Worm (Caenorhabditis elegans) whole organism, young adult: ENCODE results near the gene cth-1.

Source experiments
- B0035.1 ChIP-seq: sonication (generic microtip); optimal IDR thresholded peaks from 2 replicates; lab custom pipeline; 2016; ENCODE audit warnings: missing genetic modification characterization, mild to moderate bottlenecking, missing compliant biosample characterization, missing genotype, missing genetic modification reagents
- cebp-2 ChIP-seq: fragments of 200-800 bp; sonication (Bioruptor generic); IDR thresholded peaks from 2 replicates; pipeline ENCODE4 v1.3.6; 2022; ENCODE audit warnings: missing genetic modification characterization, missing compliant biosample characterization
- nfya-2 ChIP-seq: fragments of 200-800 bp; sonication (Bioruptor generic); IDR thresholded peaks from 2 replicates; pipeline ENCODE4 v1.3.6; 2022; ENCODE audit warnings: missing genetic modification reagents, missing genetic modification characterization, missing compliant biosample characterization
- rcor-1 ChIP-seq: fragments of 200-800 bp; sonication (Bioruptor generic); IDR thresholded peaks from 2 replicates; pipeline ENCODE4 v1.3.6; 2022; ENCODE audit warnings: missing genetic modification reagents, missing genetic modification characterization, missing compliant biosample characterization
- ztf-6 ChIP-seq: fragments of 200-800 bp; sonication (Bioruptor generic); IDR thresholded peaks from 2 replicates; pipeline ENCODE4 v1.3.6; 2022; ENCODE audit warnings: missing genetic modification reagents, missing genetic modification characterization, missing compliant biosample characterization

- TF ChIP-seq rcor-1 = no peak
- no peak for TF ChIP-seq B0035.1 (tag; lab: Kevin White, UChicago)
- TF ChIP-seq cebp-2 (GFP tag; lab: Robert Waterston, UW) = no peak
- no peak for TF ChIP-seq ztf-6 (GFP tag; lab: Robert Waterston, UW)
- no peak for TF ChIP-seq nfya-2 (GFP tag; lab: Robert Waterston, UW)
Observed at ce11 chrV:16115381-16115780, 14.9 kb downstream of the cth-1 start, which contains the start of gene str-25.
